Fruit fly (Drosophila melanogaster) whole organism, embryonic: ENCODE data around the gene CG32052.

ENCODE experiments used
- Bteb2 ChIP-seq: fragments of 200-800 bp; sonication (Bioruptor generic); optimal IDR thresholded peaks from 2 replicates; lab custom pipeline; 2016; ENCODE audit warnings: missing biosample characterization, missing genetic modification characterization
- CG10274 ChIP-seq: fragments of 200-800 bp; sonication (Bioruptor generic); optimal IDR thresholded peaks from 3 replicates; lab custom pipeline; 2017; ENCODE audit warnings: missing biosample characterization, mild to moderate bottlenecking, missing genetic modification characterization
- CG11093 ChIP-seq: fragments of 200-800 bp; sonication (Bioruptor generic); IDR thresholded peaks from 3 replicates; pipeline ENCODE4 v1.3.6; 2022; ENCODE audit warnings: missing biosample characterization, missing genetic modification characterization
- CG11398 ChIP-seq: fragments of 200-800 bp; sonication (Bioruptor generic); optimal IDR thresholded peaks from 2 replicates; lab custom pipeline; 2016; ENCODE audit warnings: missing biosample characterization, missing genetic modification characterization
- CG11696 ChIP-seq: fragments of 200-800 bp; sonication (Bioruptor generic); IDR thresholded peaks from 2 replicates; pipeline ENCODE4 v1.3.6; 2022; ENCODE audit warnings: missing biosample characterization, missing genetic modification characterization
- CG12155 ChIP-seq: fragments of 200-800 bp; sonication (Bioruptor generic); optimal IDR thresholded peaks from 3 replicates; lab custom pipeline; 2016; ENCODE audit warnings: missing biosample characterization, missing genetic modification characterization
- CG12299 ChIP-seq: fragments of 200-800 bp; sonication (Bioruptor generic); optimal IDR thresholded peaks from 2 replicates; lab custom pipeline; 2018; ENCODE audit warnings: missing biosample characterization, mild to moderate bottlenecking, missing genetic modification characterization
- CG13123 ChIP-seq: fragments of 200-800 bp; sonication (Bioruptor generic); optimal IDR thresholded peaks from 2 replicates; lab custom pipeline; 2016; ENCODE audit warnings: missing biosample characterization, missing genetic modification characterization
- CG13424 ChIP-seq: fragments of 200-800 bp; sonication (Bioruptor generic); optimal IDR thresholded peaks from 2 replicates; lab custom pipeline; 2019; ENCODE audit warnings: missing biosample characterization, mild to moderate bottlenecking, missing genetic modification characterization, moderate library complexity
- CG13894 ChIP-seq: fragments of 200-800 bp; sonication (Bioruptor generic); optimal IDR thresholded peaks from 3 replicates; lab custom pipeline; 2018; ENCODE audit warnings: missing biosample characterization, mild to moderate bottlenecking, missing genetic modification characterization, moderate library complexity
- CG15073 ChIP-seq: fragments of 200-800 bp; sonication (Bioruptor generic); optimal IDR thresholded peaks from 2 replicates; lab custom pipeline; 2016; ENCODE audit warnings: missing biosample characterization, missing genetic modification characterization
- CG4360 ChIP-seq: fragments of 200-800 bp; sonication (Bioruptor generic); IDR thresholded peaks from 2 replicates; pipeline ENCODE4 v1.3.6; 2022; ENCODE audit warnings: missing biosample characterization, missing genetic modification characterization
- CG6683 ChIP-seq: fragments of 200-800 bp; sonication (Bioruptor generic); optimal IDR thresholded peaks from 2 replicates; lab custom pipeline; 2017; ENCODE audit warnings: missing biosample characterization, mild to moderate bottlenecking, missing genetic modification characterization, missing genetic modification reagents
- CG7987 ChIP-seq: fragments of 200-800 bp; sonication (Bioruptor generic); optimal IDR thresholded peaks from 2 replicates; lab custom pipeline; 2018; ENCODE audit warnings: missing biosample characterization, mild to moderate bottlenecking, missing genetic modification characterization, moderate library complexity
- CG8765 ChIP-seq: fragments of 200-800 bp; sonication (Bioruptor generic); IDR thresholded peaks from 2 replicates; pipeline ENCODE4 v1.3.6; 2022; ENCODE audit warnings: missing biosample characterization, missing genetic modification characterization
- Camta ChIP-seq: fragments of 200-800 bp; sonication (Bioruptor generic); optimal IDR thresholded peaks from 2 replicates; lab custom pipeline; 2016; ENCODE audit warnings: missing biosample characterization, missing genetic modification characterization
- Chrac-16 ChIP-seq: fragments of 200-800 bp; sonication (Bioruptor generic); optimal IDR thresholded peaks from 3 replicates; lab custom pipeline; 2016; ENCODE audit warnings: missing biosample characterization, missing genetic modification characterization
- CrebB ChIP-seq: fragments of 200-800 bp; sonication (Bioruptor generic); optimal IDR thresholded peaks from 3 replicates; lab custom pipeline; 2018; ENCODE audit warnings: missing biosample characterization, mild to moderate bottlenecking, missing genetic modification characterization
- Dad ChIP-seq: fragments of 200-800 bp; sonication (Bioruptor generic); optimal IDR thresholded peaks from 3 replicates; lab custom pipeline; 2016; ENCODE audit warnings: missing biosample characterization, missing genetic modification characterization
- Dll ChIP-seq: fragments of 200-800 bp; sonication (Bioruptor generic); IDR thresholded peaks from 4 replicates; pipeline ENCODE4 v1.3.6; 2022; ENCODE audit warnings: missing biosample characterization, missing genetic modification characterization; ENCODE audit not compliant: partially characterized antibody
- Ets65A ChIP-seq: fragments of 200-800 bp; sonication (Bioruptor generic); peaks from one replicate; lab custom pipeline; 2016; ENCODE audit warnings: missing biosample characterization, missing genetic modification characterization
- Gug ChIP-seq: fragments of 200-800 bp; sonication (Bioruptor generic); IDR thresholded peaks from 4 replicates; pipeline ENCODE4 v1.3.6; 2022; ENCODE audit warnings: missing biosample characterization, missing genetic modification characterization
- H2.0 ChIP-seq: fragments of 200-800 bp; sonication (Bioruptor generic); IDR thresholded peaks from 2 replicates; pipeline ENCODE4 v1.3.6; 2022; ENCODE audit warnings: missing biosample characterization, missing genetic modification characterization
- Hand ChIP-seq: fragments of 200-800 bp; sonication (Bioruptor generic); optimal IDR thresholded peaks from 2 replicates; lab custom pipeline; 2017; ENCODE audit warnings: mild to moderate bottlenecking, missing biosample characterization, missing genetic modification reagents, missing genetic modification characterization
- Hey ChIP-seq: fragments of 200-800 bp; sonication (Bioruptor generic); optimal IDR thresholded peaks from 3 replicates; lab custom pipeline; 2018; ENCODE audit warnings: missing biosample characterization, mild to moderate bottlenecking, missing genetic modification characterization
- HmgD ChIP-seq: fragments of 200-800 bp; sonication (Bioruptor generic); optimal IDR thresholded peaks from 3 replicates; lab custom pipeline; 2016; ENCODE audit warnings: missing biosample characterization, missing genetic modification characterization
- Hr78 ChIP-seq, 2 experiments: fragments of 200-800 bp in 1 of 2; fragments of >200 bp in 1 of 2; sonication (Bioruptor generic) in 1 of 2; optimal IDR thresholded peaks; 2 replicates each; lab custom pipeline; 2017 to 2019; ENCODE audit warnings: missing biosample characterization in 2 of 2, missing genetic modification characterization in 2 of 2, mild to moderate bottlenecking in 1 of 2, moderate library complexity in 1 of 2
- MESR4 ChIP-seq: fragments of 200-800 bp; sonication (Bioruptor generic); optimal IDR thresholded peaks from 2 replicates; lab custom pipeline; 2018; ENCODE audit warnings: missing biosample characterization, mild to moderate bottlenecking, missing genetic modification characterization, moderate library complexity
- NFAT ChIP-seq: fragments of 200-800 bp; sonication (Bioruptor generic); IDR thresholded peaks from 2 replicates; pipeline ENCODE4 v1.3.6; 2022; ENCODE audit warnings: missing biosample characterization, missing genetic modification characterization
- Nf-YB ChIP-seq: fragments of 200-800 bp; sonication (Bioruptor generic); optimal IDR thresholded peaks from 3 replicates; lab custom pipeline; 2019; ENCODE audit warnings: missing biosample characterization, mild to moderate bottlenecking, missing genetic modification characterization, moderate library complexity
- NfI ChIP-seq: fragments of 200-800 bp; sonication (Bioruptor generic); optimal IDR thresholded peaks from 3 replicates; lab custom pipeline; 2018; ENCODE audit warnings: missing biosample characterization, mild to moderate bottlenecking, missing genetic modification characterization, moderate library complexity
- Sox102F ChIP-seq: fragments of 200-800 bp; sonication (Bioruptor generic); optimal IDR thresholded peaks from 2 replicates; lab custom pipeline; 2018; ENCODE audit warnings: missing biosample characterization, mild to moderate bottlenecking, missing genetic modification characterization, moderate library complexity
- Trl ChIP-seq, 3 experiments: fragments of >200 bp in 2 of 3; fragments of 200-800 bp in 1 of 3; sonication (Bioruptor generic) in 1 of 3; optimal IDR thresholded peaks; 2 replicates in 1 of 3; 3 replicates in 2 of 3; lab custom pipeline; 2016 to 2017; ENCODE audit warnings: missing biosample characterization in 1 of 3, missing genetic modification characterization in 1 of 3
- al ChIP-seq: fragments of 200-800 bp; sonication (Bioruptor generic); IDR thresholded peaks from 2 replicates; pipeline ENCODE4 v1.3.6; 2022; ENCODE audit warnings: missing biosample characterization, missing genetic modification characterization
- bbx ChIP-seq: fragments of 200-800 bp; sonication (Bioruptor generic); IDR thresholded peaks from 2 replicates; pipeline ENCODE4 v1.3.6; 2022; ENCODE audit warnings: missing biosample characterization, missing genetic modification characterization; ENCODE audit not compliant: partially characterized antibody
- bigmax ChIP-seq: fragments of 200-800 bp; sonication (Bioruptor generic); optimal IDR thresholded peaks from 2 replicates; lab custom pipeline; 2018; ENCODE audit warnings: missing biosample characterization, mild to moderate bottlenecking, missing genetic modification characterization
- cato ChIP-seq: fragments of 200-800 bp; sonication (Bioruptor generic); optimal IDR thresholded peaks from 2 replicates; lab custom pipeline; 2016; ENCODE audit warnings: missing biosample characterization, missing genetic modification characterization, borderline replicate concordance
- cg ChIP-seq: fragments of 200-800 bp; sonication (Bioruptor generic); optimal IDR thresholded peaks from 3 replicates; lab custom pipeline; 2019; ENCODE audit warnings: missing biosample characterization, mild to moderate bottlenecking, missing genetic modification characterization, moderate library complexity
- crc ChIP-seq: fragments of 200-800 bp; sonication (Bioruptor generic); optimal IDR thresholded peaks from 2 replicates; lab custom pipeline; 2016; ENCODE audit warnings: missing biosample characterization, missing genetic modification characterization
- dm ChIP-seq: fragments of 200-800 bp; sonication (Bioruptor generic); optimal IDR thresholded peaks from 3 replicates; lab custom pipeline; 2016; ENCODE audit warnings: missing biosample characterization, missing genetic modification characterization
- fru ChIP-seq: fragments of >200 bp; optimal IDR thresholded peaks from 2 replicates; lab custom pipeline; 2017
- lbe ChIP-seq: fragments of 200-800 bp; sonication (Bioruptor generic); optimal IDR thresholded peaks from 2 replicates; lab custom pipeline; 2016; ENCODE audit warnings: missing biosample characterization, mild to moderate bottlenecking, missing genetic modification characterization
- mirr ChIP-seq: fragments of 200-800 bp; sonication (Bioruptor generic); optimal IDR thresholded peaks from 3 replicates; lab custom pipeline; 2018; ENCODE audit warnings: missing biosample characterization, mild to moderate bottlenecking, missing genetic modification characterization
- nerfin-1 ChIP-seq: fragments of 200-800 bp; sonication (Bioruptor generic); optimal IDR thresholded peaks from 3 replicates; lab custom pipeline; 2019; ENCODE audit warnings: missing biosample characterization, mild to moderate bottlenecking, missing genetic modification characterization, moderate library complexity
- pho ChIP-seq: fragments of 200-800 bp; sonication (Bioruptor generic); optimal IDR thresholded peaks from 2 replicates; lab custom pipeline; 2016; ENCODE audit warnings: missing biosample characterization, missing genetic modification characterization
- salm ChIP-seq: fragments of 200-800 bp; sonication (Bioruptor generic); optimal IDR thresholded peaks from 2 replicates; lab custom pipeline; 2018; ENCODE audit warnings: missing biosample characterization, mild to moderate bottlenecking, missing genetic modification characterization
- sc ChIP-seq, 3 experiments: fragments of >200 bp in 2 of 3; fragments of 200-800 bp in 1 of 3; sonication (Bioruptor generic) in 1 of 3; optimal IDR thresholded peaks; 2 replicates in 2 of 3; 3 replicates in 1 of 3; lab custom pipeline; 2017; ENCODE audit warnings: mild to moderate bottlenecking in 1 of 3, missing biosample characterization in 1 of 3, missing genetic modification characterization in 1 of 3, missing genetic modification reagents in 1 of 3
- sima ChIP-seq: fragments of 200-800 bp; sonication (Bioruptor generic); optimal IDR thresholded peaks from 2 replicates; lab custom pipeline; 2016; ENCODE audit warnings: missing biosample characterization, missing genetic modification characterization
- trh ChIP-seq: fragments of 200-800 bp; sonication (Bioruptor generic); optimal IDR thresholded peaks from 2 replicates; lab custom pipeline; 2016; ENCODE audit warnings: missing biosample characterization, missing genetic modification characterization
- usp ChIP-seq: fragments of >200 bp; optimal IDR thresholded peaks from 2 replicates; lab custom pipeline; 2017; ENCODE audit warnings: missing biosample characterization, missing genetic modification characterization
- zen2 ChIP-seq: fragments of 200-800 bp; sonication (Bioruptor generic); IDR thresholded peaks from 3 replicates; pipeline ENCODE4 v1.3.6; 2022; ENCODE audit warnings: missing biosample characterization, missing genetic modification characterization; ENCODE audit not compliant: partially characterized antibody

The CG32052 gene

DNA sequence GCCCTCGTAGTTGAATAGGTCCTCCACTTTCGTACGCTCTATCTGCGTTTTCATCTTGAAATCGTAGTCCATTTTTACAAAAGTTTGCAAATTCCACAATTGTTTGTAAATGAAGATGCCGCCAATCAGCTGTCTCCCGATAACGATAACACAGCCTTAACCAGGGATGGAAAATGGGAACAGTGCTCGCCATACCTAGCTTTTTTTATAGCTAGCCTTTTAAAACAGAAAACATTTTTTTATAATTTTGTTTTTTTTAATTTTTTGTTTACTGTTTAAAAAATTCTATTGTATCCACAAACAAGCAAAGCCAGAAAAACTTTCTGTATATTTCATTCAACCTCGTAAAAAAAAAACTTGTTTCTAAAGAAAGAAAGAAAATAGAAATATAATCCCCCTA is 51.7 kb downstream of the CG32052 start, which contains the start of gene Cdk8 (continued):
- TF ChIP-seq CG13894 (tag; lab: Kevin White, UChicago) (no peak), Hr78 (GFP tag; optimal IDR thresholded peaks at IDR 0.05; lab: Kevin White, UChicago) (no peak), CG13424 (tag; lab: Kevin White, UChicago) (peak; percentile 56), sima (GFP tag; lab: Kevin White, UChicago) (no peak), CG11398 (GFP tag; lab: Kevin White, UChicago) (no peak), dm (GFP tag; lab: Kevin White, UChicago) (no peak), usp (GFP tag; lab: Kevin White, UChicago) (no peak), CG7987 (no peak), Hand (GFP tag; lab: Kevin White, UChicago) (no peak), crc (no peak), bigmax (GFP tag; lab: Kevin White, UChicago) (no peak), CG8765 (GFP tag; lab: Robert Waterston, UW) (no peak), trh (no peak), Bteb2 (peak; percentile 34), MESR4 (GFP tag; lab: Kevin White, UChicago) (peak; percentile 26), Chrac-16 (GFP tag; lab: Kevin White, UChicago) (peak; percentile 13), lbe (GFP tag; lab: Kevin White, UChicago) (no peak), CG10274 (GFP tag; lab: Kevin White, UChicago) (no peak), Trl (optimal IDR thresholded peaks at IDR 0.05; lab: Kevin White, UChicago) (no peak), Trl (GFP tag; optimal IDR thresholded peaks at IDR 0.05; lab: Kevin White, UChicago) (no peak), CG11093 (GFP tag; lab: Robert Waterston, UW) (no peak), Dad (no peak), Dll (GFP tag; lab: Robert Waterston, UW) (peak; percentile 43; the same call in 1 of the 4 replicates), CG12155 (peak; percentile 15), CG12299 (tag; lab: Kevin White, UChicago) (no peak), al (GFP tag; lab: Robert Waterston, UW) (no peak), Sox102F (no peak), Nf-YB (no peak), mirr (GFP tag; lab: Kevin White, UChicago) (no peak), CG4360 (GFP tag; lab: Robert Waterston, UW) (no peak), CG11696 (0 out of 2 replicates have a peak, but pooled peaks have one; percentile 18), bbx (GFP tag; lab: Robert Waterston, UW) (no peak), CG6683 (no peak), CG13123 (GFP tag; lab: Kevin White, UChicago) (no peak), cg (no peak), salm (tag; lab: Kevin White, UChicago) (no peak), CG15073 (no peak), zen2 (no peak), pho (GFP tag; lab: Kevin White, UChicago) (peak; percentile 41), NFAT (GFP tag; lab: Robert Waterston, UW) (no peak), HmgD (GFP tag; lab: Kevin White, UChicago) (no peak), CrebB (tag; lab: Kevin White, UChicago) (no peak), Camta (GFP tag; lab: Kevin White, UChicago) (no peak), Ets65A (GFP tag; lab: Kevin White, UChicago) (no peak), nerfin-1 (tag; lab: Kevin White, UChicago) (peak; percentile 15), fru (lab: Kevin White, UChicago) (no peak), cato (GFP tag; lab: Kevin White, UChicago) (no peak), Gug (no peak; the same call in 3 of the 4 replicates), H2.0 (GFP tag; lab: Robert Waterston, UW) (no peak; the same call in 1 of the 2 replicates), sc (optimal IDR thresholded peaks at IDR 0.05; lab: Kevin White, UChicago) (no peak), sc (GFP tag; optimal IDR thresholded peaks at IDR 0.05; lab: Kevin White, UChicago) (no peak), NfI (GFP tag; lab: Kevin White, UChicago) (peak; percentile 21), Hey (tag; lab: Kevin White, UChicago) (no peak)
